Fruit fly (Drosophila melanogaster): ENCODE data around the gene mthl5.

Gene mthl5

dm6 chr3R:11872692-11873091, 14.3 kb downstream of the mthl5 start (continued):
- TF ChIP-seq grn (GFP tag; optimal IDR thresholded peaks at IDR 0.05) (no peak), CG32772 (GFP tag; IDR thresholded peaks at IDR 0.05) (peak; percentile 24; the same call in 1 of the 2 replicates), pho (GFP tag; optimal IDR thresholded peaks at IDR 0.05) (no peak), mld (GFP tag; IDR thresholded peaks at IDR 0.05; ENCODE audit: partially characterized antibody) (no peak), Nf-YC (tag; optimal IDR thresholded peaks at IDR 0.05) (no peak), Dbx (GFP tag; IDR thresholded peaks at IDR 0.05) (peak; percentile 54; the same call in 2 of the 3 replicates), salm (tag; optimal IDR thresholded peaks at IDR 0.05) (no peak), vvl (GFP tag; IDR thresholded peaks at IDR 0.05) (peak; percentile 62), Tbp (GFP tag; optimal IDR thresholded peaks at IDR 0.05) (no peak), CG11398 (GFP tag; optimal IDR thresholded peaks at IDR 0.05) (no peak), dysf (GFP tag; IDR thresholded peaks at IDR 0.05) (peak; percentile 64), jumu (GFP tag; optimal IDR thresholded peaks at IDR 0.05) (no peak), CG3838 (GFP tag; optimal IDR thresholded peaks at IDR 0.05) (no peak), CG8089 (GFP tag; optimal IDR thresholded peaks at IDR 0.05) (no peak), CG10462 (GFP tag; optimal IDR thresholded peaks at IDR 0.05) (no peak), insv (GFP tag; optimal IDR thresholded peaks at IDR 0.05) (no peak), CG7786 (GFP tag; optimal IDR thresholded peaks at IDR 0.05) (no peak), CG8478 (optimal IDR thresholded peaks at IDR 0.05) (no peak), dmrt11E (tag; optimal IDR thresholded peaks at IDR 0.05) (peak; percentile 29), kni (GFP tag; optimal IDR thresholded peaks at IDR 0.05) (no peak), Doc3 (GFP tag; IDR thresholded peaks at IDR 0.05; ENCODE audit: partially characterized antibody) (no peak), corto (GFP tag; optimal IDR thresholded peaks at IDR 0.05) (no peak), maf-S (GFP tag; optimal IDR thresholded peaks at IDR 0.05) (no peak), Nf-YB (GFP tag; optimal IDR thresholded peaks at IDR 0.05) (no peak), Dfd (GFP tag; optimal IDR thresholded peaks at IDR 0.05) (no peak), CG12744 (GFP tag; optimal IDR thresholded peaks at IDR 0.05) (no peak), crc (GFP tag; optimal IDR thresholded peaks at IDR 0.05) (no peak), croc (GFP tag; conservative IDR thresholded peaks at IDR 0.05) (no peak), fd64A (GFP tag; optimal IDR thresholded peaks at IDR 0.05) (no peak), CG12659 (GFP tag; optimal IDR thresholded peaks at IDR 0.05) (no peak), ci (GFP tag; IDR thresholded peaks at IDR 0.05) (peak; percentile 71), prd (optimal IDR thresholded peaks at IDR 0.05) (no peak), prd (GFP tag; IDR thresholded peaks at IDR 0.05) (peak; percentile 83), eve (GFP tag; optimal IDR thresholded peaks at IDR 0.05) (no peak), fu2 (GFP tag; optimal IDR thresholded peaks at IDR 0.05) (no peak), CG17385 (GFP tag; optimal IDR thresholded peaks at IDR 0.05) (no peak), CG17328 (GFP tag; IDR thresholded peaks at IDR 0.05) (peak; percentile 50), CG10979 (tag; optimal IDR thresholded peaks at IDR 0.05) (peak; percentile 63), CG34422 (GFP tag; IDR thresholded peaks at IDR 0.05) (peak; percentile 48; the same call in 1 of the 3 replicates), CG17568 (GFP tag; optimal IDR thresholded peaks at IDR 0.05) (no peak), Lhr (GFP tag; optimal IDR thresholded peaks at IDR 0.05) (no peak), CG18476 (GFP tag; optimal IDR thresholded peaks at IDR 0.05) (no peak), CG4404 (GFP tag; IDR thresholded peaks at IDR 0.05) (0 out of 2 replicates have a peak, but pooled peaks have one; percentile 18), dimm (GFP tag; IDR thresholded peaks at IDR 0.05) (no peak), nmo (GFP tag; optimal IDR thresholded peaks at IDR 0.05) (peak; percentile 13), p53 (GFP tag; optimal IDR thresholded peaks at IDR 0.05) (no peak), CG13775 (GFP tag; optimal IDR thresholded peaks at IDR 0.05) (no peak), schlank (tag; optimal IDR thresholded peaks at IDR 0.05) (no peak), CrebB (tag; optimal IDR thresholded peaks at IDR 0.05) (no peak), CHES-1-like (GFP tag; optimal IDR thresholded peaks at IDR 0.05) (no peak), otp (GFP tag; IDR thresholded peaks at IDR 0.05) (peak; percentile 32; the same call in 1 of the 3 replicates), CG7372 (GFP tag; IDR thresholded peaks at IDR 0.05) (no peak), odd (GFP tag; optimal IDR thresholded peaks at IDR 0.05) (no peak)

Measured in whole organism, embryonic.